Worm (Caenorhabditis elegans) whole organism, L1 larva: ENCODE results near the gene idpc-2.

Experiments used
- alr-1 ChIP-seq: fragments of 200-800 bp; sonication (Bioruptor generic); optimal IDR thresholded peaks from 2 replicates; lab custom pipeline; 2018; ENCODE audit warnings: borderline replicate concordance, mild to moderate bottlenecking, missing genetic modification characterization, missing compliant biosample characterization
- ama-1 ChIP-seq: fragments of 150-350 bp; optimal IDR thresholded peaks from 2 replicates; lab custom pipeline; 2014
- ceh-82 ChIP-seq, 3 experiments: fragments of 150-350 bp in 1 of 3; sonication (generic microtip) in 2 of 3; optimal IDR thresholded peaks; 2 replicates each; lab custom pipeline; 2014 to 2017; ENCODE audit warnings: missing biosample characterization in 3 of 3, missing genetic modification characterization in 3 of 3
- egl-27 ChIP-seq, 2 experiments: fragments of 150-350 bp in 1 of 2; sonication (generic microtip); optimal IDR thresholded peaks; 3 replicates each; lab custom pipeline; 2017 to 2018; ENCODE audit warnings: missing biosample characterization in 2 of 2, missing genetic modification characterization in 2 of 2, missing genetic modification reagents in 2 of 2
- elt-3 ChIP-seq, 6 experiments: fragments of 150-350 bp in 1 of 6; sonication (generic microtip); optimal IDR thresholded peaks; 2 replicates each; lab custom pipeline; 2017 to 2018; ENCODE audit warnings: missing biosample characterization in 6 of 6, missing genetic modification characterization in 6 of 6, inconsistent platforms in 1 of 6
- hlh-17 ChIP-seq: fragments of 200-800 bp; sonication (Bioruptor generic); optimal IDR thresholded peaks from 2 replicates; lab custom pipeline; 2018; ENCODE audit warnings: missing genetic modification characterization, mild to moderate bottlenecking, missing compliant biosample characterization, moderate library complexity, borderline replicate concordance
- lin-39 ChIP-seq: fragments of 150-350 bp; optimal IDR thresholded peaks from 2 replicates; lab custom pipeline; 2014; ENCODE audit warnings: missing biosample characterization, missing genetic modification reagents, missing genetic modification characterization
- snpc-4 ChIP-seq: fragments of 150-350 bp; optimal IDR thresholded peaks from 2 replicates; lab custom pipeline; 2014; ENCODE audit warnings: missing biosample characterization, missing genetic modification characterization
- tbx-2 ChIP-seq: sonication (generic microtip); optimal IDR thresholded peaks from 2 replicates; lab custom pipeline; 2016; ENCODE audit warnings: missing genetic modification characterization, missing compliant biosample characterization
- unc-86 ChIP-seq: sonication (generic microtip); optimal IDR thresholded peaks from 2 replicates; lab custom pipeline; 2016; ENCODE audit warnings: missing genetic modification characterization, missing compliant biosample characterization
- zip-4 ChIP-seq: fragments of 200-800 bp; sonication (Bioruptor generic); optimal IDR thresholded peaks from 2 replicates; lab custom pipeline; 2018; ENCODE audit warnings: mild to moderate bottlenecking, missing genetic modification characterization, moderate library complexity, missing compliant biosample characterization

- no peak for TF ChIP-seq hlh-17 (GFP tag; lab: Kevin White, UChicago)
- TF ChIP-seq alr-1, result no peak
- no peak for TF ChIP-seq egl-27 (tag; optimal IDR thresholded peaks at IDR 0.05; lab: Kevin White, UChicago)
- TF ChIP-seq tbx-2 (tag; lab: Kevin White, UChicago), result no peak
- no peak for TF ChIP-seq ceh-82 (tag; optimal IDR thresholded peaks at IDR 0.05; lab: Kevin White, UChicago)
- no peak for TF ChIP-seq zip-4 (GFP tag; lab: Kevin White, UChicago)
- TF ChIP-seq elt-3 (tag; optimal IDR thresholded peaks at IDR 0.05; lab: Kevin White, UChicago), result no peak
- no peak for TF ChIP-seq snpc-4 (tag; lab: Kevin White, UChicago)
- no peak for TF ChIP-seq lin-39 (tag; lab: Kevin White, UChicago)
- no peak for TF ChIP-seq unc-86 (tag; lab: Kevin White, UChicago)
- TF ChIP-seq ama-1 (lab: Kevin White, UChicago), result no peak
These were observed 34.2 kb downstream of the idpc-2 start for ce11 chrV:8586920-8587319.
